Worm (Caenorhabditis elegans): Measurements from ENCODE around the gene egas-4.

egas-4 gene

ce11 chrIV:7497750-7498149 lies at the start of gene egas-4:
Gene egas-4, minus strand, starts transcription at chrIV:7497850.
- TF ChIP-seq nhr-77 (tag; optimal IDR thresholded peaks at IDR 0.05) (no peak), elt-1 (tag; optimal IDR thresholded peaks at IDR 0.05) (no peak), nhr-12 (tag; optimal IDR thresholded peaks at IDR 0.05) (no peak), nhr-11 (tag; optimal IDR thresholded peaks at IDR 0.05) (no peak), lin-15B (tag; optimal IDR thresholded peaks at IDR 0.05) (no peak), mdl-1 (tag; optimal IDR thresholded peaks at IDR 0.05) (no peak), snpc-4 (tag; optimal IDR thresholded peaks at IDR 0.05) (no peak), sea-2 (GFP tag; optimal IDR thresholded peaks at IDR 0.05) (no peak)

ce11 chrIV:7543662-7544061 lies 46.0 kb upstream of the egas-4 start:
- TF ChIP-seq lin-15B (tag; optimal IDR thresholded peaks at IDR 0.05) = no peak
- no peak for TF ChIP-seq daf-12 (tag; optimal IDR thresholded peaks at IDR 0.05)
- TF ChIP-seq nhr-43 (tag; optimal IDR thresholded peaks at IDR 0.05; ENCODE audit: poor library complexity, severe bottlenecking) = no peak
- no peak for TF ChIP-seq nhr-237 (tag; optimal IDR thresholded peaks at IDR 0.05)
- no peak for TF ChIP-seq sea-2 (GFP tag; optimal IDR thresholded peaks at IDR 0.05)

ce11 chrIV:7542485-7543001 lies 44.9 kb upstream of the egas-4 start, which contains the start of gene R05G6.10:
Gene R05G6.10, minus strand, starts transcription at chrIV:7542535.
- no peak for TF ChIP-seq nhr-43 (tag; optimal IDR thresholded peaks at IDR 0.05; ENCODE audit: poor library complexity, severe bottlenecking)
- TF ChIP-seq jun-1 (tag; optimal IDR thresholded peaks at IDR 0.05) = no peak
- no peak for TF ChIP-seq ceh-28 (tag; optimal IDR thresholded peaks at IDR 0.05)
- no peak for TF ChIP-seq lsy-12 (tag; optimal IDR thresholded peaks at IDR 0.05)
- no peak for TF ChIP-seq nhr-23 (tag; optimal IDR thresholded peaks at IDR 0.05)
- no peak for TF ChIP-seq R02D3.7 (tag; optimal IDR thresholded peaks at IDR 0.05)
- TF ChIP-seq mdl-1 (tag; optimal IDR thresholded peaks at IDR 0.05) = no peak
- no peak for TF ChIP-seq zag-1 (tag; optimal IDR thresholded peaks at IDR 0.05)
- TF ChIP-seq nfya-1 (tag; optimal IDR thresholded peaks at IDR 0.05; ENCODE audit: insufficient read depth) = no peak
- TF ChIP-seq pqm-1 (tag; optimal IDR thresholded peaks at IDR 0.05) = no peak
- TF ChIP-seq pha-4 (tag; optimal IDR thresholded peaks at IDR 0.05) = no peak
- TF ChIP-seq unc-39 (tag; optimal IDR thresholded peaks at IDR 0.05) = no peak
- TF ChIP-seq nhr-25 (tag; optimal IDR thresholded peaks at IDR 0.05) = no peak
- no peak for TF ChIP-seq nhr-76 (tag; optimal IDR thresholded peaks at IDR 0.05)
- no peak for TF ChIP-seq egl-5 (tag; optimal IDR thresholded peaks at IDR 0.05)

- TF ChIP-seq lin-15B (tag; optimal IDR thresholded peaks at IDR 0.05) = no peak
- no peak for TF ChIP-seq nhr-76 (tag; optimal IDR thresholded peaks at IDR 0.05)
- TF ChIP-seq nhr-28 (tag; optimal IDR thresholded peaks at IDR 0.05) = no peak
- TF ChIP-seq snpc-4 (tag; optimal IDR thresholded peaks at IDR 0.05) = no peak
- TF ChIP-seq jun-1 (tag; optimal IDR thresholded peaks at IDR 0.05) = no peak
Observed at ce11 chrIV:7532360-7532759, 34.7 kb upstream of the egas-4 start, which contains the start of gene R05G6.1. Gene R05G6.1, plus strand, starts transcription at chrIV:7532660.

- no peak for TF ChIP-seq lin-15B (tag; optimal IDR thresholded peaks at IDR 0.05)
- peak; percentile 26 for TF ChIP-seq egl-5 (tag; optimal IDR thresholded peaks at IDR 0.05)
- peak; percentile 48 for TF ChIP-seq nhr-25 (tag; optimal IDR thresholded peaks at IDR 0.05)
- no peak for TF ChIP-seq nhr-43 (tag; optimal IDR thresholded peaks at IDR 0.05; ENCODE audit: poor library complexity, severe bottlenecking)
Observed at ce11 chrIV:7530226-7531070, 32.8 kb upstream of the egas-4 start.

ce11 chrIV:7523744-7524143 lies 26.1 kb upstream of the egas-4 start:
- TF ChIP-seq ceh-28 (tag; optimal IDR thresholded peaks at IDR 0.05) (no peak), unc-62 (GFP tag; optimal IDR thresholded peaks at IDR 0.05) (no peak), snpc-4 (tag; optimal IDR thresholded peaks at IDR 0.05) (no peak), ama-1 (optimal IDR thresholded peaks at IDR 0.05) (no peak), nhr-237 (tag; optimal IDR thresholded peaks at IDR 0.05) (no peak), ceh-16 (tag; optimal IDR thresholded peaks at IDR 0.05) (no peak), mdl-1 (tag; optimal IDR thresholded peaks at IDR 0.05) (no peak), pha-4 (tag; optimal IDR thresholded peaks at IDR 0.05) (peak; percentile 27)
